Worm (Caenorhabditis elegans): ENCODE results near the gene K08F8.7.

K08F8.7 gene

DNA sequence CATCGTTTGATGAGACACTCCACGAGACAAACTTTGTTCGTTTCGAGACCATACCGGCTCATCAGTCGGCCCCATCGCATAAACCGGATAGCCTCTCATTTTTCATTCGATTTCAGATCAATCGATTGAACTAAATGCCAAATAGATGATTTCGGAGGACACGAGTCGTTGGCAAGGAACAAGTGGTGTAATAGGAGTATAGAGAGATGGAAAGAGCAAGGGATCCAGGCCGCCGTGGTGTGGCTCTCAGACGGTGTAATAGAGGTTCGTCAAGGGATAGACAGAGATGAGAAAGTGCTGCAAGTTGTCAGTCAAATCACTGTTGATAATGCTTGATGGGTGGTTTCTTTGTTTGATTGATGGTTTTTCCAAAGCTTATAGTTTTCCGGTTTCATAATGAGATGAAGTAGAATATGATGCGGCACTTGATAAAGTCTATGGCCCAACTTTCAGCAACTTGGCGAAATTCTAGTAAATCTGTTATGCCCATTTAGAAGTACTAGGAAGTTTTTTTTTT, 28.3 kb upstream of the K08F8.7 start, which contains the start of gene sgn-1:
sgn-1 (minus strand) TSS at position 220 of the 517 bp plus-strand sequence.
- TF ChIP-seq nhr-129 (tag; optimal IDR thresholded peaks at IDR 0.05): peak; percentile 23
- no peak for TF ChIP-seq ceh-16 (tag; optimal IDR thresholded peaks at IDR 0.05)

DNA sequence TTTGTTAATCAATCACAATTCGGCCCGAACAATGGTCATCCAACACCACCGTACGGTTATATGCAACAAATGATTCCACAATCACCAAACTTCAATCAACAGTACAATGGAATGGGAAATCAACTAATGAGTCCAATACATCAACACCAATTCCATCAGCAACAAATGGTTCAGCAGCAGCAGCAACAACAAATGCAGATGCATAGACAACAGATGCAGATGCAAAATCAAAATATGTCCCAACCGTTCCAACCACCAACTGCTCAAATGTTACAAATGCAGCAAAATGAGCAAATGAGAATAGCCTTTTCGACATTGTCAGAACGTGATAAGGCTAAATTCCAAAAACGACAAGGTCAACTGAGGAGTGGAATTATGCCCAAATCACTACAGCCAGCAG, 21.3 kb upstream of the K08F8.7 start:
- TF ChIP-seq ztf-11 (tag; optimal IDR thresholded peaks at IDR 0.05): no peak
- TF ChIP-seq nhr-12 (tag; optimal IDR thresholded peaks at IDR 0.05): no peak

DNA sequence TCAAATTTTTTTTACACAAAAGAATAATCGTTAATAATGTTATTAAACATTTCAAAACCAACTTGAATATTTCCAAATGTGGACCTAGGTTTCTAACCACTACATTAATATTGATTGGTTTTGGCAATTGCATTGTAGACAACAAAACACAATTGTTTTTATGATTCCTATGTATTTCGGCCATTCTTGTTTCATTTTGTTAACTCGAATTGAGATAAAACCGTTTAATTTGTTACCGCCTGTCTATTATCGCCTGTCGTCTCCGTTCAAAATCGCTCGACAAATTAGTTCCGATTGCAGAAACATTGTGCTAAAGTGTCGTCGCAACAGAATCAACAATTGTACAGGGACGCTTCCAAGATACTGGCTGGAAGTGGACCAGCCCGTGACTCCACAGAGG, 15.5 kb upstream of the K08F8.7 start, which contains the start of gene let-19:
let-19 (plus strand) TSS at position 301 of the 400 bp plus-strand sequence.
- TF ChIP-seq peb-1 (tag; optimal IDR thresholded peaks at IDR 0.05) (no peak), blmp-1 (tag; optimal IDR thresholded peaks at IDR 0.05; ENCODE audit: insufficient read depth) (no peak), elt-3 (tag; optimal IDR thresholded peaks at IDR 0.05) (no peak), nhr-6 (tag; optimal IDR thresholded peaks at IDR 0.05) (no peak), nhr-25 (tag; optimal IDR thresholded peaks at IDR 0.05) (no peak), ceh-82 (tag; optimal IDR thresholded peaks at IDR 0.05) (no peak), unc-62 (GFP tag; optimal IDR thresholded peaks at IDR 0.05) (no peak), fos-1 (tag; optimal IDR thresholded peaks at IDR 0.05) (no peak), egl-27 (tag; optimal IDR thresholded peaks at IDR 0.05) (no peak)

DNA sequence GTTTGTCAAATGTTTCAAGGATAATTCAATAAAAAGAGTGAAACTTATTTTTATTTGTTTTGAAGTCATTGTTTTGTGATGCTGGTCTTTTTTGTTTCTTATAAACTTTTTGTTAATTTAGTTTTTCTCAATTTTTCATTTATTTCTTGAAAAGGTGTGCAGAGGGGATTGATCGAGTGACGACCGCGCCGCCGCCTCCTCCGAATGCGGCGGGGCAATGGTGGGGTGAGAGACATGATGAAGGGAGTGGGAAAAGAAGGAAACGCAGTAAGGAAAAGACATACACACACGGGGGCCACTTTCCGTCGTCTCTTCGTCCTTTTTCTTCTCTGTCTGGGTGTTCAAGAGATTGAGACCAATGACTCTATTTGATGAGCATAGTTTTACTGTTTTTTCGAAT, 14.2 kb upstream of the K08F8.7 start:
- TF ChIP-seq crh-2 (tag; optimal IDR thresholded peaks at IDR 0.05) (peak; percentile 12), nhr-129 (tag; optimal IDR thresholded peaks at IDR 0.05) (peak; percentile 5), fos-1 (tag; optimal IDR thresholded peaks at IDR 0.05) (peak; percentile 30), F13H6.1 (tag; optimal IDR thresholded peaks at IDR 0.05) (peak; percentile 21), mab-5 (tag; optimal IDR thresholded peaks at IDR 0.05) (no peak), unc-55 (GFP tag; optimal IDR thresholded peaks at IDR 0.05) (peak; percentile 39), nhr-77 (tag; optimal IDR thresholded peaks at IDR 0.05) (no peak), lsy-2 (tag; optimal IDR thresholded peaks at IDR 0.05) (peak in 1 of 2 experiments; percentile 30), sma-9 (GFP tag; optimal IDR thresholded peaks at IDR 0.05) (no peak), sma-9 (tag; optimal IDR thresholded peaks at IDR 0.05) (no peak), elt-1 (tag; optimal IDR thresholded peaks at IDR 0.05) (no peak), gmeb-1 (tag; optimal IDR thresholded peaks at IDR 0.05) (peak; percentile 13), egl-27 (tag; optimal IDR thresholded peaks at IDR 0.05) (peak; percentile 20)

DNA sequence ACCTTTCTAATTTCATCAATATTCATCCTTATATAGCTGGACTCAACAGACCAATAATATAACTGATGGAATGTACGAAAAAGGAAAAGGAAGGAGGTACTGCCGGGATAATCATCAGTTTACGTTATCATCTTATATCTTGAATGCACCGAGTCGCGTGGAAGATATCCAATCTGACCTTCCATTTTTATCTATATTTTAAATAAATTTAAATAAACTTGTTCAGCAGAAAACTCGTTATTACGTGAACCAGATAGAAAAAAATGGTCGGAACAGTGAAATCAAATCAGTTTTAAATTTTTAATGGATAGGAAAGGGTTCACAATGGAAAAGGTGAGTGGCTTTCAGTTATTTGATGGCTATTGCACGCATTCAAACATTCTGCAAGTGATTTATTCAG, 11.7 kb upstream of the K08F8.7 start, which contains the start of gene pah-1:
pah-1 (minus strand) TSS at position 101 of the 400 bp plus-strand sequence.
- TF ChIP-seq nhr-21 (tag; optimal IDR thresholded peaks at IDR 0.05): no peak
- no peak for TF ChIP-seq lsy-2 (tag; optimal IDR thresholded peaks at IDR 0.05)
- no peak for TF ChIP-seq ztf-11 (tag; optimal IDR thresholded peaks at IDR 0.05)
- TF ChIP-seq unc-39 (tag; optimal IDR thresholded peaks at IDR 0.05): no peak
- no peak for TF ChIP-seq nhr-77 (tag; optimal IDR thresholded peaks at IDR 0.05)
- no peak for TF ChIP-seq lin-39 (tag; optimal IDR thresholded peaks at IDR 0.05)
- no peak for TF ChIP-seq unc-55 (GFP tag; optimal IDR thresholded peaks at IDR 0.05)
- no peak for TF ChIP-seq nhr-237 (tag; optimal IDR thresholded peaks at IDR 0.05)
- no peak for TF ChIP-seq gmeb-1 (tag; optimal IDR thresholded peaks at IDR 0.05)
- TF ChIP-seq mdl-1 (tag; optimal IDR thresholded peaks at IDR 0.05): no peak
- no peak for TF ChIP-seq sma-9 (GFP tag; optimal IDR thresholded peaks at IDR 0.05)
- TF ChIP-seq sma-9 (tag; optimal IDR thresholded peaks at IDR 0.05): no peak
- TF ChIP-seq unc-62 (GFP tag; optimal IDR thresholded peaks at IDR 0.05): no peak
- TF ChIP-seq fos-1 (tag; optimal IDR thresholded peaks at IDR 0.05): no peak
- no peak for TF ChIP-seq R02D3.7 (tag; optimal IDR thresholded peaks at IDR 0.05)
- no peak for TF ChIP-seq mab-5 (tag; optimal IDR thresholded peaks at IDR 0.05)
- TF ChIP-seq ceh-82 (tag; optimal IDR thresholded peaks at IDR 0.05): no peak
- no peak for TF ChIP-seq crh-2 (tag; optimal IDR thresholded peaks at IDR 0.05)
- no peak for TF ChIP-seq Y55F3AM.14 (GFP tag; optimal IDR thresholded peaks at IDR 0.05)
- no peak for TF ChIP-seq ceh-16 (tag; optimal IDR thresholded peaks at IDR 0.05)

DNA sequence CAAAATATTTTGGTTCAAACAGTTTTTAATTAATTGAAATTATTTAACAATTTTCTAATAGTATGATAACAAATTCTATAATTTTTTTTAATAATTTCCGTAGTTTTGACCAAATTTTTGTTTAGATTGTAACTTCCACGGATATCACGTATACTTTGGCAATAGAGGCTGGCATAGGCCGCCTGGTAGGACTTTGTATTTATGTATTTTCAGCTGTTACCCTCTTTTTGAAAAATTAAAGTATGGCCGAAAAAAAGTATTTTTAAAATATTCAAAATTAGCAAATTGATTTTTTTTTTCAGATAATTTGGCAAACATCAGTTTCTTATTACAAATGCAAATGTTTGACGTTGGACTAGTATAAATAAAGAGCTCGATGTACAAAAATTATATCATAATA, 11.3 kb upstream of the K08F8.7 start, which contains the start of the genes nsph-1.1 and K08F8.15:
nsph-1.1 (plus strand) TSS at position 301 of the 400 bp plus-strand sequence.
K08F8.15 (plus strand) TSS at position 335 of the 400 bp plus-strand sequence.
- TF ChIP-seq ZK546.5 (tag; optimal IDR thresholded peaks at IDR 0.05): no peak
- TF ChIP-seq zag-1 (tag; optimal IDR thresholded peaks at IDR 0.05): no peak
- TF ChIP-seq nhr-10 (tag; optimal IDR thresholded peaks at IDR 0.05): no peak
- TF ChIP-seq nhr-25 (tag; optimal IDR thresholded peaks at IDR 0.05): no peak
- TF ChIP-seq ama-1 (optimal IDR thresholded peaks at IDR 0.05): no peak
- no peak for TF ChIP-seq lin-11 (tag; optimal IDR thresholded peaks at IDR 0.05)
- no peak for TF ChIP-seq elt-3 (tag; optimal IDR thresholded peaks at IDR 0.05)
- no peak for TF ChIP-seq R02D3.7 (tag; optimal IDR thresholded peaks at IDR 0.05)
- TF ChIP-seq C34F6.9 (tag; optimal IDR thresholded peaks at IDR 0.05): no peak
- no peak for TF ChIP-seq crh-2 (tag; optimal IDR thresholded peaks at IDR 0.05)
- TF ChIP-seq F13H6.1 (tag; optimal IDR thresholded peaks at IDR 0.05): no peak
- TF ChIP-seq Y55F3AM.14 (GFP tag; optimal IDR thresholded peaks at IDR 0.05): no peak
- TF ChIP-seq nhr-6 (tag; optimal IDR thresholded peaks at IDR 0.05): no peak

All from whole organism, L2 larva.